Worm (Caenorhabditis elegans): Measurements from ENCODE around the gene unc-79.

unc-79 gene

DNA sequence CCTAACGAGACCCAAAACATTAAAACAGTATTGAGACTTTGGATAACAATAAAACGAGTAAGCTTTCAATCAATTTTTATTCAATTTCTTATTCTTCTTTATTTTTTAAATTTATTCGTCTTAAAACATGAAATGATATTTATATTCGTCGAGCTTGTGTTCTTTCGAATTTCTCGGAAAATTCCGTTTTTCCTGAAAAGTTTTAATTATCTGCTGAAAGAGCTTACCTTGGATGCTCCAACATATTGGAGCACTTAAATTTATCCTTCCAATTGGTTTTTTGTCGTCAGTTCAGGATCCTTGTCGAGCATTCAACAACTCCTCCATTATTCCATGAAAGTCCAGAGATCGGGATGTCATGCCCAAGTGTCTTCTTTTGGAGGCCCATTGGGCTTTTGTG lies 17.0 kb downstream of the unc-79 start:
- TF ChIP-seq sem-4 (tag; optimal IDR thresholded peaks at IDR 0.05) (no peak), peb-1 (tag; optimal IDR thresholded peaks at IDR 0.05) (no peak), ama-1 (optimal IDR thresholded peaks at IDR 0.05) (no peak), ztf-4 (tag; optimal IDR thresholded peaks at IDR 0.05) (no peak)

DNA sequence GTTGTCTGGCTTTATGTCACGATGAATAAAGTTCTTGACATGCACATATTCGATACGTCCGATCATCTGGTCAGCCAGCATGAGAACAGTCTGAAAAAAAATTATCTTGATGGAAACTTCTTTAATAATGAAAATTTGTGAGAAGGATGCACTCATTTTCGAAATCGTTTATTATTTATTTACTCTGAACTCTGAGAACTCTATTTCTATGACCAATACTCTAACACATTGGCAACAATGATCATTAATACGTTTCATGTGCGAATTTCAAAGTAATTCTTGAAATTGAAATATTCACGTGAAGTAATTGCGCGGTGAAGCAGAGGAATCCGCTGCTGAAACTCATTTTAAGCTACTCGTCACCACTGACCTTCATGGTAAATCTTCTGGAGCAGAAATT lies 19.2 kb downstream of the unc-79 start:
- no peak for TF ChIP-seq sma-3 (GFP tag; optimal IDR thresholded peaks at IDR 0.05)
- TF ChIP-seq mdl-1 (tag; optimal IDR thresholded peaks at IDR 0.05) = no peak
- TF ChIP-seq ama-1 (optimal IDR thresholded peaks at IDR 0.05) = no peak
- no peak for TF ChIP-seq aly-2 (tag; optimal IDR thresholded peaks at IDR 0.05)
- TF ChIP-seq ztf-1 (GFP tag; conservative IDR thresholded peaks at IDR 0.05) = no peak
- no peak for TF ChIP-seq peb-1 (tag; optimal IDR thresholded peaks at IDR 0.05)
- TF ChIP-seq elt-1 (tag; optimal IDR thresholded peaks at IDR 0.05) = no peak
- TF ChIP-seq nhr-129 (tag; optimal IDR thresholded peaks at IDR 0.05) = no peak
- TF ChIP-seq unc-55 (GFP tag; optimal IDR thresholded peaks at IDR 0.05) = no peak
- no peak for TF ChIP-seq alr-1 (tag; optimal IDR thresholded peaks at IDR 0.05)

DNA sequence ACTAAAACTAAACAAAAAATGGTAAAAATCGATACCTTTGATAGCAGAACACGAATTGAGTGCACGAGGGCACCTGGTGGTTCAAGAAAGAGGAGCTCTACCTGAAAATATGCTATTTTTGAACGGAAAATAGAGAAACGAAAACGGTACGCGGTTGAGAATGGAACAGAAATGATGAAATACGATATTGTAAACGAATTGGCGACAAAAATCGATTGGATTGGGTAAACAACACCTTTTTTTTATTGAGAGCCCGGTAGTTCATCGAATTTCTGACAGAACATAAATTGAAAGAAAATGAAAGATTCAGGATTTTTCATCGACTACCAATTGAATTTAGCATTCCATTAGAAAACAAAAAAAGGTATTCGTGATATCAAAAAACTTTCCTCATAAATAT lies 20.1 kb downstream of the unc-79 start, which contains the start of gene kin-19:
Gene kin-19 (minus strand): TSS at position 101 of the 400 bp plus-strand sequence.
- TF ChIP-seq F13H6.1 (tag; optimal IDR thresholded peaks at IDR 0.05) (no peak), crh-2 (tag; optimal IDR thresholded peaks at IDR 0.05) (no peak), elt-1 (tag; optimal IDR thresholded peaks at IDR 0.05) (no peak), ceh-82 (tag; optimal IDR thresholded peaks at IDR 0.05) (no peak), aly-2 (tag; optimal IDR thresholded peaks at IDR 0.05) (no peak), nhr-6 (tag; optimal IDR thresholded peaks at IDR 0.05) (no peak), lsy-2 (tag; optimal IDR thresholded peaks at IDR 0.05) (no peak), lin-13 (GFP tag; optimal IDR thresholded peaks at IDR 0.05) (no peak), unc-39 (tag; optimal IDR thresholded peaks at IDR 0.05) (no peak), nhr-129 (tag; optimal IDR thresholded peaks at IDR 0.05) (no peak), nhr-12 (tag; optimal IDR thresholded peaks at IDR 0.05) (no peak), nhr-25 (tag; optimal IDR thresholded peaks at IDR 0.05) (no peak), gmeb-1 (tag; optimal IDR thresholded peaks at IDR 0.05) (no peak)

DNA sequence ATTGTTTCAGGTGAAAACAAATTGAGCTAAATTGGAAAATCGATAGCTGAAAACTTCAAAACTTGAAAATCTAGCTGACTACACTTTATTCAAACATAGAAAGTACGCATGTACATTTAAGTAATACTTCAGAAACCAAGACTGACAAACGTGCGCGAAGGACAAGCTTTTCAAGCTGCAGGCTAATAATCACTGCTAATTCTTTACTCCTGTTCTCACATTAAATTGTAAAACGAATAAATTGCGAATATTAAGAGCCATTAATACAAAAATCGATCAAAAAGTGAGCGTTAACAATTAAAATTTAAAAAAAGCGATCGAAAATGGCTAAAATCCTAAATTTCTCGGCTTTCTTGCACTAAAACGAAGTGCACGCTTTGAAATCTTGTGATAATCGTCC lies 20.6 kb downstream of the unc-79 start:
- no peak for TF ChIP-seq ceh-82 (tag; optimal IDR thresholded peaks at IDR 0.05)
- no peak for TF ChIP-seq unc-62 (GFP tag; optimal IDR thresholded peaks at IDR 0.05)
- no peak for TF ChIP-seq skn-1 (tag; optimal IDR thresholded peaks at IDR 0.05)
- no peak for TF ChIP-seq lin-11 (tag; optimal IDR thresholded peaks at IDR 0.05)
- TF ChIP-seq elt-3 (tag; optimal IDR thresholded peaks at IDR 0.05) = no peak
- no peak for TF ChIP-seq aly-2 (tag; optimal IDR thresholded peaks at IDR 0.05)
- TF ChIP-seq R02D3.7 (tag; optimal IDR thresholded peaks at IDR 0.05) = no peak
- TF ChIP-seq nhr-6 (tag; optimal IDR thresholded peaks at IDR 0.05) = no peak
- TF ChIP-seq snpc-4 (tag; optimal IDR thresholded peaks at IDR 0.05) = no peak
- TF ChIP-seq mdl-1 (tag; optimal IDR thresholded peaks at IDR 0.05) = no peak

DNA sequence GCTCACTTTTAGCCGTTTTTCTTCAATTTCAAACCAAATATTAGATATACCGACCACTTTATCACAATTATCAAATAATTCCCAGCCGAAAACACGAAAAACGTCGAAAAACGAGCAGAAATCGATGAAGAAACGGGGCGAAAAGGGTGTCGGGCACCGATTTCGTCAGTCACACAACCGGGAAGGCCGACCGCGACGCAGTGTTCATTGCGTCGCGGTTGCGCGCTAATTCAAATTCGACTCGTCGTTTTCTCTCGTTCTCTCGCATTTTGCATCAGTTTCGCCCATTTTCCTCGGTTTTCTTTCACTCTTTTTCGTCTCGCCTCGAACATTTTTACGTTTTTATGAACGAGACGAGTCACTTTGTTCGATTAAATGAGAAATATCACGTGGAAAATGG lies 21.1 kb downstream of the unc-79 start:
- TF ChIP-seq blmp-1 (tag; optimal IDR thresholded peaks at IDR 0.05; ENCODE audit: insufficient read depth) (peak; percentile 21), egl-27 (tag; optimal IDR thresholded peaks at IDR 0.05) (peak; percentile 20), nhr-129 (tag; optimal IDR thresholded peaks at IDR 0.05) (peak; percentile 83), unc-39 (tag; optimal IDR thresholded peaks at IDR 0.05) (no peak), lin-11 (tag; optimal IDR thresholded peaks at IDR 0.05) (peak; percentile 68), ZK546.5 (tag; optimal IDR thresholded peaks at IDR 0.05) (no peak), unc-62 (GFP tag; optimal IDR thresholded peaks at IDR 0.05) (no peak), zag-1 (tag; optimal IDR thresholded peaks at IDR 0.05) (peak; percentile 23), lsy-2 (tag; optimal IDR thresholded peaks at IDR 0.05) (peak; percentile 31 to 84), snpc-4 (tag; optimal IDR thresholded peaks at IDR 0.05) (peak; percentile 23), nhr-21 (tag; optimal IDR thresholded peaks at IDR 0.05) (peak; percentile 44), nhr-237 (tag; optimal IDR thresholded peaks at IDR 0.05) (no peak), mdl-1 (tag; optimal IDR thresholded peaks at IDR 0.05) (peak in 1 of 2 experiments; percentile 37), F13H6.1 (tag; optimal IDR thresholded peaks at IDR 0.05) (peak; percentile 65), gmeb-1 (tag; optimal IDR thresholded peaks at IDR 0.05) (peak; percentile 77), nhr-23 (tag; optimal IDR thresholded peaks at IDR 0.05) (no peak), alr-1 (tag; optimal IDR thresholded peaks at IDR 0.05) (no peak), mbf-1 (tag; optimal IDR thresholded peaks at IDR 0.05) (no peak), sma-9 (GFP tag; optimal IDR thresholded peaks at IDR 0.05) (peak; percentile 36), sma-9 (tag; optimal IDR thresholded peaks at IDR 0.05) (no peak), Y55F3AM.14 (GFP tag; optimal IDR thresholded peaks at IDR 0.05) (peak; percentile 0), mab-5 (tag; optimal IDR thresholded peaks at IDR 0.05) (peak; percentile 7), nhr-25 (tag; optimal IDR thresholded peaks at IDR 0.05) (peak; percentile 51), C34F6.9 (tag; optimal IDR thresholded peaks at IDR 0.05) (peak; percentile 89), fos-1 (tag; optimal IDR thresholded peaks at IDR 0.05) (peak; percentile 68), ztf-1 (GFP tag; conservative IDR thresholded peaks at IDR 0.05) (no peak), lin-13 (GFP tag; optimal IDR thresholded peaks at IDR 0.05) (peak; percentile 80), crh-2 (tag; optimal IDR thresholded peaks at IDR 0.05) (peak; percentile 61), sma-3 (GFP tag; optimal IDR thresholded peaks at IDR 0.05) (peak; percentile 54), nhr-11 (tag; optimal IDR thresholded peaks at IDR 0.05) (no peak), nhr-12 (tag; optimal IDR thresholded peaks at IDR 0.05) (no peak), ama-1 (optimal IDR thresholded peaks at IDR 0.05) (peak; percentile 53), unc-55 (GFP tag; optimal IDR thresholded peaks at IDR 0.05) (peak; percentile 89), ceh-82 (tag; optimal IDR thresholded peaks at IDR 0.05) (no peak)
